Fruit fly (Drosophila melanogaster): Measurements from ENCODE around the gene RpL27.

The RpL27 gene

dm6 chr3R:25651414-25651813 lies 33.4 kb downstream of the RpL27 start:
- peak; percentile 48 for TF ChIP-seq CG17801 (GFP tag; optimal IDR thresholded peaks at IDR 0.05; ENCODE audit: partially characterized antibody)

- no peak for TF ChIP-seq CG17801 (GFP tag; optimal IDR thresholded peaks at IDR 0.05; ENCODE audit: partially characterized antibody)
These were observed 34.4 kb downstream of the RpL27 start for dm6 chr3R:25650417-25650816.

DNA sequence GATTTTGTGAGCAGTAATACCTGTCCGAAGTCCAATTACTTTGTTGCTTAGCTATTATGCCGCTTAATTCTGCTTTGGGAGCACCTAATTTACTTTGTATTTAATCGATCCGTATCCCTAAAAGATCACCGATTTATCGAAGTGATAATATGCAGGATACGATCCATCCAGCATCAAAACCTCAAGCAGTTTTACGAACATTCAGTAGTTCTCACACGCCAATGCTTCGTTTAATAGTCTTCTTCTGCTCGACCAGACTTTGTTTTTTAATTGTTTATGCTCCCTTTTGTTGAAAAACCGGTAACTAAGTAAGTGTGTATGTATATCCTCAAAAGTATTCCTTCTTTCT lies 36.6 kb downstream of the RpL27 start:
- no peak for TF ChIP-seq CG17801 (GFP tag; optimal IDR thresholded peaks at IDR 0.05; ENCODE audit: partially characterized antibody)

DNA sequence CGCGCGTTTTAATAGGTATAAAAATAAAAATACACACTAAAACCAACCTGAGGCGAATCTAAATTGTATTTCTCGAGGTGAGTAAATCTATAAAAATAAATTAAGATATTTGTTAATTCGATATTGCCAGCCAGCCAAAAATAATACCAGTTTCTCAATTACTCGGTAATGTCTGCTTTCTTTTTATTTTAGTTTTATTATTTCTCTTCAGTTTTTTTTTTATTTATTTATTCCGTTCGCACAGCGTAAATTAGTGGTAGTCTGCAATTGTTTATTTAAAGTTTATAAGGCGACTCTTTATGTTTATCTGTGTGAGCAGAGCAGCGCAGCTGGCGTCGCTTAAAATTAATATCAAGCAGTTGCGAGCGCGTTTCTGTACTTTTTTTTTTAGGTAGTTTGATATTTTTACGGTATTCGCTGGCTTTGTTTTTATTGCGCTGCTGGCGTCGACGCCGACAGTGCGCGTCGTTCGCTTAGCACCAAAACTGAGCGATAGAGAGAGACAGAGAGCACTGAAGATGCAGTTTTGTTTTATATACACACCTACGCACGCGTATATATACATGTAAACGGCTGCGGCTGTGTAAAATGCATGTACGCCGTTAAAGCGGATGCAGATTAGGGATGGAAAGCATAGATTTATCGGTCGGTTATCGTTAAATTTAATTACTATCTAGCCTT lies 37.1 kb downstream of the RpL27 start:
- peak; percentile 87 for TF ChIP-seq CG17801 (GFP tag; optimal IDR thresholded peaks at IDR 0.05; ENCODE audit: partially characterized antibody)

dm6 chr3R:25646882-25647518 lies 37.9 kb downstream of the RpL27 start:
- TF ChIP-seq CG17801 (GFP tag; optimal IDR thresholded peaks at IDR 0.05; ENCODE audit: partially characterized antibody) = peak; percentile 78

dm6 chr3R:25644172-25644571 lies 40.7 kb downstream of the RpL27 start:
- TF ChIP-seq CG17801 (GFP tag; optimal IDR thresholded peaks at IDR 0.05; ENCODE audit: partially characterized antibody) = no peak

dm6 chr3R:25640463-25640862 lies 44.4 kb downstream of the RpL27 start:
- peak; percentile 86 for TF ChIP-seq CG17801 (GFP tag; optimal IDR thresholded peaks at IDR 0.05; ENCODE audit: partially characterized antibody)

DNA sequence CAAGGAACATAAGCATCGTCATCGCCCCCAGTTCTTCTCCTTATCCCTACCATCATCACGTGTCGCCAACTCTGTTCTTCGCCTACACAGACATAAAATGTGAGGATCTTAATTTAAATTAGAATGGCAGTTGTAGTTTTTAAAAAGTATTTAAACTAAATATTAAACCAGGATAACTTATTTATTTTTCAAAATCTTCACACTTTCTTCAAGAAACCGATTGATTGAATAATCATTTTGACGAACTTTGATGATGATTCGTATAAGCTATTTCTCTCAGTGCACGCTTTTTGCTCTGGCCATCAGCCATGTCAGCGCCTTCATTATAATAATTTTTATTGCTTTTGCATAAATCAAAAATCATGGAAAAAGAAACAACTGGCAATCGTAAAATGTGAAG lies 45.9 kb downstream of the RpL27 start:
- TF ChIP-seq CG17801 (GFP tag; optimal IDR thresholded peaks at IDR 0.05; ENCODE audit: partially characterized antibody) = peak; percentile 90

- TF ChIP-seq CG17801 (GFP tag; optimal IDR thresholded peaks at IDR 0.05; ENCODE audit: partially characterized antibody) = no peak
These were observed 46.5 kb downstream of the RpL27 start for dm6 chr3R:25638381-25638780.

DNA sequence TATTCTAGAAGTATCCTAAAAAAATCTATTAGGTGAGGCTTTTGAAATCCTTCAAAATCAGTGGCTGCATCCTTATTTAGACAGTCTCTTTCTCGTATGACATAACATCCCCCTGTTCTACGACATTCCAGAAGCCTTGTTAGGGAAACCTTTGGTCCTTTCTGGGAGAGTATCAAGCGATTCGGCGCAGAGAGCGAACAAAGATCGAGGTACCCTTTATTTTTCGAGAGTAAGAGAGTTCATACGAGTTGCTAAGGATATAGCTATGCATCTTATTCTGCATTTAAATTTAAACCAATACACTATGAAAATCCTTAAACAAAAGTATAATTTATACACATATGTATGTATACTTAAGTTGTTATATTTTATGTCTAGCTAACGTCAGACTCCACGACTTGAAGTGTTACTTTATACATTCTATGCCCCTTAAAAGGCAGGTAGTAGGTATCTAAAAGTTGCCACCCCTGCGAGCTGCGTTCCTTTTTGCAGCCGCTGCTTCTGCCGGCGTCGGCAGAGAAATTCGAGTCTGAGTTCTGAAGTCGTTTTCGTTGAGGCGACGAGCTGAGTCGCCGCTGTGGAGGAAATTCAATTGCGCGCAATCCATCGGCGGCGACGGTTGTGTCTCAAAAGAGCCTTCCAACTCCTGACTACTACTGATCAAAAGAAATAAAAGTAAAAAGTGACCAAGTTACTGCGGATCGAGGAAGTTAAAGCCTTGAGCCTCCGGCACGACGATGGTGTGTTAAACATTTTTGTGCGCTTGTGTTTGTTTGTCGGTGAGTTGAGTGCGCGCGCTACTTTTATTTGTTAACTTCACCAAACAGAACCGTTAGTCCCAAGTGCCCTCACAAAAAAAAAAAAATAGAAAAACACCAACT lies 47.3 kb downstream of the RpL27 start, which contains the start of gene jigr1:
jigr1 (plus strand) TSS at position 550 of the 881 bp plus-strand sequence.
- no peak for TF ChIP-seq CG17801 (GFP tag; optimal IDR thresholded peaks at IDR 0.05; ENCODE audit: partially characterized antibody)

dm6 chr3R:25633865-25634460 lies 50.9 kb downstream of the RpL27 start:
- no peak for TF ChIP-seq CG17801 (GFP tag; optimal IDR thresholded peaks at IDR 0.05; ENCODE audit: partially characterized antibody)

All from ovary, adult (tissue).